Fruit fly (Drosophila melanogaster) whole organism, wandering third instar larva: ENCODE data around the gene CG33258.

ENCODE experiments used
- Abd-B ChIP-seq: fragments of >200 bp; optimal IDR thresholded peaks from 2 replicates; lab custom pipeline; 2017; ENCODE audit warnings: missing biosample characterization, missing genetic modification characterization
- CG32264 ChIP-seq: fragments of 200-800 bp; sonication (Bioruptor generic); optimal IDR thresholded peaks from 2 replicates; lab custom pipeline; 2016; ENCODE audit warnings: missing biosample characterization, missing genetic modification characterization
- CG9705 ChIP-seq: fragments of 200-800 bp; sonication (Bioruptor generic); optimal IDR thresholded peaks from 2 replicates; lab custom pipeline; 2018; ENCODE audit warnings: missing biosample characterization, mild to moderate bottlenecking, missing genetic modification characterization
- Dfd ChIP-seq: fragments of >200 bp; optimal IDR thresholded peaks from 2 replicates; lab custom pipeline; 2017; ENCODE audit warnings: missing biosample characterization, missing genetic modification characterization
- Dif ChIP-seq: fragments of 200-275, 200-300 bp; sonication (Bioruptor generic); optimal IDR thresholded peaks from 2 replicates; lab custom pipeline; 2018; ENCODE audit warnings: missing biosample characterization, missing genetic modification characterization; ENCODE audit not compliant: partially characterized antibody
- GATAd ChIP-seq: sonication (Bioruptor generic); optimal IDR thresholded peaks from 2 replicates; lab custom pipeline; 2016; ENCODE audit warnings: missing biosample characterization, missing genetic modification characterization
- HLH106 ChIP-seq: fragments of 200-800 bp; optimal IDR thresholded peaks from 3 replicates; lab custom pipeline; 2019; ENCODE audit warnings: missing biosample characterization, mild to moderate bottlenecking, missing genetic modification characterization, moderate library complexity
- Hnf4 ChIP-seq: fragments of 200-800 bp; sonication (Bioruptor generic); optimal IDR thresholded peaks from 2 replicates; lab custom pipeline; 2016; ENCODE audit warnings: missing biosample characterization, mild to moderate bottlenecking, missing genetic modification characterization
- Hr78 ChIP-seq: fragments of >200 bp; optimal IDR thresholded peaks from 2 replicates; lab custom pipeline; 2017; ENCODE audit warnings: missing biosample characterization, missing genetic modification characterization
- Hr83 ChIP-seq: fragments of 200-300 bp; sonication (Bioruptor generic); optimal IDR thresholded peaks from 2 replicates; lab custom pipeline; 2016; ENCODE audit warnings: missing biosample characterization, mild to moderate bottlenecking, missing genetic modification characterization, moderate library complexity; ENCODE audit not compliant: poor library complexity, severe bottlenecking
- Mio ChIP-seq: sonication (Bioruptor generic); optimal IDR thresholded peaks from 2 replicates; lab custom pipeline; 2016; ENCODE audit warnings: missing biosample characterization, missing genetic modification characterization
- Myc ChIP-seq: fragments of >200 bp; optimal IDR thresholded peaks from 2 replicates; lab custom pipeline; 2017
- N ChIP-seq: fragments of >200 bp; optimal IDR thresholded peaks from 2 replicates; lab custom pipeline; 2018; ENCODE audit warnings: missing biosample characterization, missing external identifiers, missing genetic modification characterization
- OdsH ChIP-seq: fragments of 200-800 bp; sonication (Bioruptor generic); optimal IDR thresholded peaks from 2 replicates; lab custom pipeline; 2016; ENCODE audit warnings: missing biosample characterization, mild to moderate bottlenecking, missing genetic modification characterization
- Rel ChIP-seq, 2 experiments: fragments of 200-800 bp; sonication (Bioruptor generic) in 1 of 2; optimal IDR thresholded peaks; 2 replicates in 1 of 2; 3 replicates in 1 of 2; lab custom pipeline; 2016 to 2019; ENCODE audit warnings: mild to moderate bottlenecking in 2 of 2, missing biosample characterization in 2 of 2, missing genetic modification characterization in 2 of 2, moderate library complexity in 1 of 2
- Vsx2 ChIP-seq: fragments of 200-300, 225-300 bp; sonication (Bioruptor generic); optimal IDR thresholded peaks from 2 replicates; lab custom pipeline; 2018; ENCODE audit warnings: missing biosample characterization, missing genetic modification characterization; ENCODE audit not compliant: partially characterized antibody
- br ChIP-seq: fragments of 200-800 bp; sonication (Bioruptor generic); optimal IDR thresholded peaks from 2 replicates; lab custom pipeline; 2016; ENCODE audit warnings: missing biosample characterization, missing genetic modification characterization
- brk ChIP-seq: fragments of 200-800 bp; sonication (Bioruptor generic); optimal IDR thresholded peaks from 2 replicates; lab custom pipeline; 2016; ENCODE audit warnings: missing biosample characterization, mild to moderate bottlenecking, missing genetic modification characterization
- dl ChIP-seq, 2 experiments: fragments of 175-275, 200-275 bp in 1 of 2; fragments of 200-275 bp in 1 of 2; sonication (Bioruptor generic); optimal IDR thresholded peaks; lab custom pipeline; 2018; ENCODE audit warnings: mild to moderate bottlenecking in 2 of 2, missing biosample characterization in 2 of 2, missing genetic modification characterization in 2 of 2, moderate library complexity in 2 of 2; ENCODE audit not compliant: partially characterized antibody in 2 of 2, insufficient read depth in 1 of 2
- ey ChIP-seq: fragments of 200-800 bp; sonication (Bioruptor generic); optimal IDR thresholded peaks from 2 replicates; lab custom pipeline; 2016; ENCODE audit warnings: missing biosample characterization, missing genetic modification characterization
- foxo ChIP-seq, 2 experiments: fragments of 200-800 bp; sonication (Bioruptor generic); optimal IDR thresholded peaks; 2 replicates in 1 of 2; 3 replicates in 1 of 2; lab custom pipeline; 2016 to 2017; ENCODE audit warnings: missing biosample characterization in 2 of 2, missing genetic modification characterization in 2 of 2
- h ChIP-seq: fragments of 200-800 bp; sonication (Bioruptor generic); optimal IDR thresholded peaks from 3 replicates; lab custom pipeline; 2016; ENCODE audit warnings: missing biosample characterization, mild to moderate bottlenecking, missing genetic modification characterization
- jim ChIP-seq: fragments of 175-275, 200-325 bp; sonication (Bioruptor generic); optimal IDR thresholded peaks from 2 replicates; lab custom pipeline; 2016; ENCODE audit warnings: missing biosample characterization, mild to moderate bottlenecking, missing genetic modification characterization
- lola ChIP-seq: fragments of >200 bp; optimal IDR thresholded peaks from 2 replicates; lab custom pipeline; 2017; ENCODE audit warnings: missing biosample characterization, missing genetic modification characterization
- psq ChIP-seq: fragments of 200-800 bp; sonication (Bioruptor generic); optimal IDR thresholded peaks from 3 replicates; lab custom pipeline; 2017; ENCODE audit warnings: missing biosample characterization, mild to moderate bottlenecking, missing genetic modification characterization, moderate library complexity
- rgr ChIP-seq: fragments of 200-800 bp; sonication (Bioruptor generic); optimal IDR thresholded peaks from 3 replicates; lab custom pipeline; 2016; ENCODE audit warnings: missing biosample characterization, mild to moderate bottlenecking, missing genetic modification characterization
- sage ChIP-seq: fragments of 200-800 bp; sonication (Bioruptor generic); optimal IDR thresholded peaks from 2 replicates; lab custom pipeline; 2016; ENCODE audit warnings: missing biosample characterization, mild to moderate bottlenecking, missing genetic modification characterization
- sv ChIP-seq: fragments of 200-800 bp; sonication (Bioruptor generic); optimal IDR thresholded peaks from 3 replicates; lab custom pipeline; 2016; ENCODE audit warnings: missing biosample characterization, missing genetic modification characterization
- tai ChIP-seq: sonication (Bioruptor generic); optimal IDR thresholded peaks from 2 replicates; lab custom pipeline; 2016; ENCODE audit warnings: missing biosample characterization, missing genetic modification characterization
- woc ChIP-seq: sonication (Bioruptor generic); optimal IDR thresholded peaks from 2 replicates; lab custom pipeline; 2016; ENCODE audit warnings: missing biosample characterization, mild to moderate bottlenecking, missing genetic modification characterization

CG33258 gene

DNA sequence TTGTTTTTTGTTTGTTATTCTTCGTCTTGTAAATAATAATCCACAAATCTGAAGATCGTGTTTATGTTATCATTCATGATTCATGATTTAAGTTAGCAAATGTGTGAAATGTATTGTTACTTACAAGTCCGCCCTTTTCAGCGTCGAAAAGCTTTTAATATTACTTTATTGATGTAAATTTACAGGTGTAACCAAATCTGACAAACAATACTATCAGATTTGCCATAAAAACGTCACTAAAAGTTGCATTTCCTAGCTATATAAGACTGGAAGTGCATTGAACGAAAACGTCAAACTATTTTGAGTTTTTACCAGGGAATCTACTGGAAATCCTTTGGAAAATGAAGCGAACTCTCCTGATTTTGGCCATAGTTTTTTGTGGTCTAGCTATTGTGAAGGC, at the start of gene CG33258:
CG33258 (plus strand) TSS at position 301 of the 400 bp plus-strand sequence.
- TF ChIP-seq CG9705 (no peak), woc (GFP tag; lab: Kevin White, UChicago) (no peak), Abd-B (GFP tag; lab: Kevin White, UChicago) (no peak), Hnf4 (no peak), jim (GFP tag; lab: Kevin White, UChicago) (no peak), Dif (GFP tag; lab: Kevin White, UChicago) (no peak), Dfd (GFP tag; lab: Kevin White, UChicago) (no peak), OdsH (GFP tag; lab: Kevin White, UChicago) (no peak), Myc (lab: Kevin White, UChicago) (no peak), dl (GFP tag; optimal IDR thresholded peaks at IDR 0.05; lab: Kevin White, UChicago; ENCODE audit: insufficient read depth in 1 of 2, partially characterized antibody in 2 of 2) (no peak), sage (GFP tag; lab: Kevin White, UChicago) (no peak)

DNA sequence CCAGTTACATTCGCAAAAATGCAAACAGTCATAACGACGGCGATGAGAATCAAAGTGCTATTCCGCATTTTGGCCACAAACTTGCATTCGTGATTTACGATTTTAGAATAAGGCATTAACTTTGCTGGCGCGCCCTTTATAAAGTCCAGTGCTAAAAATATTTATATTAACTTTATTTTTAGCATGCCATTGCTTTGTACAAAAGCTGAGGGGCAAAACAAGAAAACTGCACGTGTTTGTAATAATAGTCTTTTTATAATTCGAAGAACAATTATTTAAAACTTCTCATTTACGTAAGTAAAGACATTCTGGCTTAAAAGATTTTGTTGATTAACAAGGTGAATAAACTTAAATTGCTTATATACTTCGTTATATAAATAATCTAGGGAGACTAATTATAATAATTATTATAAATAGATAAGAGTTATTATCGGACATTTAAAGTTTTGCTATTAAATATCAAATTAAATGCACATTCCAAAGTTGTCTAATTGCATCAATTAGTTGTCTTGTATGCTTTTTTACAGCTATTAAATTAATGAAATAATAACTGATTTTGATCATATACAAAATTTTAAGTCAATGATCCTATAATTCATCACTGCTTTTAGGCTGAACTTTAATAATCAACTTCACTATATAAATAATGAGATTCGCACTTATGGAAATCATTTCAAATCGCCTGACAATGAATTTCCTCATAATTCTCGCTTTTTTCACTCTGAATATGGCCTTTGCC, 49.1 kb upstream of the CG33258 start, which contains the start of the genes CG42717 and CG42716:
CG42717 (minus strand) TSS at position 101 of the 739 bp plus-strand sequence.
CG42716 (plus strand) TSS at position 689 of the 739 bp plus-strand sequence.
- TF ChIP-seq foxo (GFP tag; optimal IDR thresholded peaks at IDR 0.05; lab: Kevin White, UChicago) (no peak), Dif (GFP tag; lab: Kevin White, UChicago) (no peak), sage (GFP tag; lab: Kevin White, UChicago) (no peak), tai (GFP tag; lab: Kevin White, UChicago) (no peak), Rel (GFP tag; optimal IDR thresholded peaks at IDR 0.05; lab: Kevin White, UChicago) (no peak), Rel (tag; optimal IDR thresholded peaks at IDR 0.05; lab: Kevin White, UChicago) (no peak), h (GFP tag; lab: Kevin White, UChicago) (no peak), Myc (lab: Kevin White, UChicago) (no peak), N (GFP tag; lab: Kevin White, UChicago) (no peak), CG32264 (GFP tag; lab: Kevin White, UChicago) (no peak), jim (GFP tag; lab: Kevin White, UChicago) (no peak), br (no peak), Dfd (GFP tag; lab: Kevin White, UChicago) (no peak), Hr78 (GFP tag; lab: Kevin White, UChicago) (no peak), rgr (GFP tag; lab: Kevin White, UChicago) (no peak), ey (GFP tag; lab: Kevin White, UChicago) (no peak), dl (GFP tag; optimal IDR thresholded peaks at IDR 0.05; lab: Kevin White, UChicago; ENCODE audit: insufficient read depth in 1 of 2, partially characterized antibody in 2 of 2) (no peak), psq (GFP tag; lab: Kevin White, UChicago) (no peak)

DNA sequence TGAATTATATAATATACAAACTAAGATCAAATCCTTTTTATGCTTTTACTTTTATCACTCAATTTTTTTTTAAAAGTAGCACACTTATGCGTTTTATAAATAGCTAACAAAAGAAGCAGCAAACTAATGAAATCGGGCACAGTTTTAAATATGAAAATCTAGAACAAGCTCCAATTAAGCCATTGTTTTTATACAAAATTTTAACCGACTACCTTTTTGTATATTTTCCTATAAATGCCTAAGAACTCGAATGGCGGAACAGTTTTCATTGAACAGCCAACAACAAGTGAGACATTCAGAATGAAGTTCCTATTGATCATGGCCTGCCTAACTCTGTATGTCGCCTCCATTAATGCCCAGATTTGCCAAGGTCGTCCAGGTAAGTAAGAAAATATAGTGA, 48.1 kb upstream of the CG33258 start, which contains the start of gene CG42538:
CG42538 (plus strand) TSS at position 301 of the 400 bp plus-strand sequence.
- TF ChIP-seq GATAd (GFP tag; lab: Kevin White, UChicago) (no peak), psq (GFP tag; lab: Kevin White, UChicago) (no peak), sv (GFP tag; lab: Kevin White, UChicago) (no peak), Mio (no peak), Hr83 (GFP tag; lab: Kevin White, UChicago) (no peak), jim (GFP tag; lab: Kevin White, UChicago) (no peak), Vsx2 (GFP tag; lab: Kevin White, UChicago) (no peak), Hnf4 (no peak), lola (GFP tag; lab: Kevin White, UChicago) (no peak), HLH106 (tag; lab: Kevin White, UChicago) (no peak), ey (GFP tag; lab: Kevin White, UChicago) (no peak), brk (GFP tag; lab: Kevin White, UChicago) (no peak)

DNA sequence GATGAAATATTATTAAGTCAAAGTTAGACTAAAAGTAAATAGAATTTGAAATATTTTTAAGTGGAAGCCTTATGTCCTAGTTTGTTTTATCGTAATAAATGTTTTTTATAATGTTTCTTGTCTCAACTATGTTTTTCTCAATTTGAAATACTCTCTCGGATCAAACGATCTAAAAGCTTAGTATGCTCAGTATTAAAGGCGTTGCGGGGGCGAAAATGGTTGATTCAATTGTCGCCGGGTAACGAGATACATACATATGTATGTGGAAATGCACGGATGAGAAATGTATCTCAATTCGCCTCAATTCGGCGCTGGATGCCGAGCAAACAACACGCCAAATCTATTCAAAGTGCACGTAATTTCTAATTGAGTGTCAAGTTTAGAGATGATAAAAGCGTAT, 47.2 kb upstream of the CG33258 start, which contains the start of gene CG5895:
CG5895 (plus strand) TSS at position 301 of the 400 bp plus-strand sequence.
- TF ChIP-seq Mio (no peak), Hr83 (GFP tag; lab: Kevin White, UChicago) (no peak), sv (GFP tag; lab: Kevin White, UChicago) (no peak), rgr (GFP tag; lab: Kevin White, UChicago) (no peak), foxo (GFP tag; optimal IDR thresholded peaks at IDR 0.05; lab: Kevin White, UChicago) (no peak)
